Fruit fly (Drosophila melanogaster) whole organism, embryonic: ENCODE results near the gene Pld3.
A peak's percentile ranks its signal among the peaks of the same experiment; 100 is the strongest.

ENCODE experiments used
- Atf6 ChIP-seq: fragments of 200-800 bp; sonication (Bioruptor generic); IDR thresholded peaks from 2 replicates; pipeline ENCODE4 v1.3.6; 2022; ENCODE audit warnings: missing biosample characterization, missing genetic modification characterization
- Bdp1 ChIP-seq: fragments of 200-800 bp; sonication (Bioruptor generic); optimal IDR thresholded peaks from 3 replicates; lab custom pipeline; 2016; ENCODE audit warnings: missing biosample characterization, missing genetic modification characterization
- CG10267 ChIP-seq: fragments of 200-800 bp; sonication (Bioruptor generic); optimal IDR thresholded peaks from 2 replicates; lab custom pipeline; 2018; ENCODE audit warnings: missing biosample characterization, mild to moderate bottlenecking, missing genetic modification characterization, moderate library complexity
- CG10462 ChIP-seq: fragments of 200-800 bp; sonication (Bioruptor generic); optimal IDR thresholded peaks from 2 replicates; lab custom pipeline; 2016; ENCODE audit warnings: missing biosample characterization, missing genetic modification characterization
- CG10565 ChIP-seq: fragments of 200-800 bp; sonication (Bioruptor generic); optimal IDR thresholded peaks from 3 replicates; lab custom pipeline; 2016; ENCODE audit warnings: missing biosample characterization, mild to moderate bottlenecking, missing genetic modification characterization
- CG11247 ChIP-seq: fragments of 200-800 bp; sonication (Bioruptor generic); IDR thresholded peaks from 2 replicates; pipeline ENCODE4 v1.3.6; 2022; ENCODE audit warnings: missing biosample characterization, missing genetic modification characterization
- CG11398 ChIP-seq: fragments of 200-800 bp; sonication (Bioruptor generic); optimal IDR thresholded peaks from 2 replicates; lab custom pipeline; 2016; ENCODE audit warnings: missing biosample characterization, missing genetic modification characterization
- CG12299 ChIP-seq: fragments of 200-800 bp; sonication (Bioruptor generic); optimal IDR thresholded peaks from 2 replicates; lab custom pipeline; 2018; ENCODE audit warnings: missing biosample characterization, mild to moderate bottlenecking, missing genetic modification characterization
- CG13287 ChIP-seq: fragments of 200-800 bp; sonication (Bioruptor generic); IDR thresholded peaks from 2 replicates; pipeline ENCODE4 v1.3.6; 2022; ENCODE audit warnings: missing biosample characterization, missing genetic modification characterization; ENCODE audit not compliant: partially characterized antibody
- CG13775 ChIP-seq: fragments of 200-800 bp; sonication (Bioruptor generic); optimal IDR thresholded peaks from 3 replicates; lab custom pipeline; 2017; ENCODE audit warnings: missing biosample characterization, mild to moderate bottlenecking, missing genetic modification characterization
- CG14050 ChIP-seq: fragments of 200-800 bp; sonication (Bioruptor generic); IDR thresholded peaks from 3 replicates; pipeline ENCODE4 v1.3.6; 2022; ENCODE audit warnings: missing biosample characterization, missing genetic modification characterization
- CG15011 ChIP-seq: fragments of 200-800 bp; sonication (Bioruptor generic); optimal IDR thresholded peaks from 3 replicates; lab custom pipeline; 2018; ENCODE audit warnings: missing biosample characterization, mild to moderate bottlenecking, missing genetic modification characterization
- CG17568 ChIP-seq: fragments of 200-800 bp; sonication (Bioruptor generic); optimal IDR thresholded peaks from 2 replicates; lab custom pipeline; 2018; ENCODE audit warnings: missing biosample characterization, mild to moderate bottlenecking, missing genetic modification characterization, moderate library complexity
- CG18619 ChIP-seq: fragments of 200-800 bp; sonication (Bioruptor generic); optimal IDR thresholded peaks from 3 replicates; lab custom pipeline; 2017; ENCODE audit warnings: missing biosample characterization, mild to moderate bottlenecking, missing genetic modification characterization
- CG2120 ChIP-seq: fragments of 200-800 bp; sonication (Bioruptor generic); optimal IDR thresholded peaks from 3 replicates; lab custom pipeline; 2016; ENCODE audit warnings: missing biosample characterization, missing genetic modification characterization
- CG2129 ChIP-seq: fragments of 200-800 bp; sonication (Bioruptor generic); IDR thresholded peaks from 2 replicates; pipeline ENCODE4 v1.3.6; 2022; ENCODE audit warnings: missing biosample characterization, missing genetic modification characterization; ENCODE audit not compliant: partially characterized antibody
- CG2875 ChIP-seq: fragments of 200-800 bp; sonication (Bioruptor generic); optimal IDR thresholded peaks from 2 replicates; lab custom pipeline; 2017; ENCODE audit warnings: missing biosample characterization, mild to moderate bottlenecking, missing genetic modification characterization, missing genetic modification reagents
- CG30403 ChIP-seq: fragments of 200-800 bp; sonication (Bioruptor generic); optimal IDR thresholded peaks from 3 replicates; lab custom pipeline; 2016; ENCODE audit warnings: missing biosample characterization, missing genetic modification characterization
- CG31441 ChIP-seq: fragments of 200-800 bp; sonication (Bioruptor generic); IDR thresholded peaks from 2 replicates; pipeline ENCODE4 v1.3.6; 2022; ENCODE audit warnings: missing biosample characterization, missing genetic modification characterization
- CG6254 ChIP-seq: fragments of 200-800 bp; sonication (Bioruptor generic); optimal IDR thresholded peaks from 3 replicates; lab custom pipeline; 2017; ENCODE audit warnings: mild to moderate bottlenecking, missing biosample characterization, missing genetic modification reagents, missing genetic modification characterization
- CG7963 ChIP-seq: fragments of 200-800 bp; sonication (Bioruptor generic); IDR thresholded peaks from 3 replicates; pipeline ENCODE4 v1.3.6; 2022; ENCODE audit warnings: missing biosample characterization, missing genetic modification characterization; ENCODE audit not compliant: partially characterized antibody
- CHES-1-like ChIP-seq: fragments of 200-800 bp; sonication (Bioruptor generic); optimal IDR thresholded peaks from 2 replicates; lab custom pipeline; 2016; ENCODE audit warnings: missing biosample characterization, missing genetic modification characterization
- Doc3 ChIP-seq: fragments of 200-800 bp; sonication (Bioruptor generic); IDR thresholded peaks from 3 replicates; pipeline ENCODE4 v1.3.6; 2022; ENCODE audit warnings: missing biosample characterization, missing genetic modification characterization; ENCODE audit not compliant: partially characterized antibody
- E2f2 ChIP-seq: fragments of 200-800 bp; sonication (Bioruptor generic); IDR thresholded peaks from 2 replicates; pipeline ENCODE4 v1.3.6; 2022; ENCODE audit warnings: missing biosample characterization, missing genetic modification characterization
- Hr51 ChIP-seq, 2 experiments: fragments of 200-800 bp; sonication (Bioruptor generic); optimal IDR thresholded peaks; 2 replicates in 1 of 2; 3 replicates in 1 of 2; lab custom pipeline; 2016 to 2018; ENCODE audit warnings: missing biosample characterization in 2 of 2, missing genetic modification characterization in 2 of 2, mild to moderate bottlenecking in 1 of 2, moderate library complexity in 1 of 2
- Max ChIP-seq: fragments of 200-800 bp; sonication (Bioruptor generic); optimal IDR thresholded peaks from 2 replicates; lab custom pipeline; 2016; ENCODE audit warnings: missing biosample characterization, mild to moderate bottlenecking, missing genetic modification characterization
- Mes4 ChIP-seq: fragments of 200-800 bp; sonication (Bioruptor generic); optimal IDR thresholded peaks from 2 replicates; lab custom pipeline; 2016; ENCODE audit warnings: missing biosample characterization, missing genetic modification characterization
- NC2β ChIP-seq: fragments of 200-800 bp; sonication (Bioruptor generic); optimal IDR thresholded peaks from 2 replicates; lab custom pipeline; 2016; ENCODE audit warnings: missing biosample characterization, missing genetic modification characterization
- NFAT ChIP-seq: fragments of 200-800 bp; sonication (Bioruptor generic); IDR thresholded peaks from 2 replicates; pipeline ENCODE4 v1.3.6; 2022; ENCODE audit warnings: missing biosample characterization, missing genetic modification characterization
- Nf-YA ChIP-seq: fragments of 200-800 bp; sonication (Bioruptor generic); IDR thresholded peaks from 2 replicates; pipeline ENCODE4 v1.3.6; 2022; ENCODE audit warnings: missing biosample characterization, missing genetic modification characterization
- Pdp1 ChIP-seq, 2 experiments: fragments of 200-800 bp; sonication (Bioruptor generic); optimal IDR thresholded peaks; 3 replicates each; lab custom pipeline; 2016; ENCODE audit warnings: missing biosample characterization in 2 of 2, missing genetic modification characterization in 2 of 2, mild to moderate bottlenecking in 1 of 2, moderate library complexity in 1 of 2
- Poxn ChIP-seq: fragments of 200-800 bp; sonication (Bioruptor generic); IDR thresholded peaks from 2 replicates; pipeline ENCODE4 v1.3.6; 2022; ENCODE audit warnings: missing biosample characterization, missing genetic modification characterization
- fd3F ChIP-seq: fragments of 200-800 bp; sonication (Bioruptor generic); optimal IDR thresholded peaks from 2 replicates; lab custom pipeline; 2018; ENCODE audit warnings: missing biosample characterization, mild to moderate bottlenecking, missing genetic modification characterization, moderate library complexity
- grn ChIP-seq: fragments of 200-800 bp; sonication (Bioruptor generic); optimal IDR thresholded peaks from 3 replicates; lab custom pipeline; 2017; ENCODE audit warnings: missing biosample characterization, missing genetic modification characterization
- hbn ChIP-seq: fragments of 200-800 bp; sonication (Bioruptor generic); IDR thresholded peaks from 2 replicates; pipeline ENCODE4 v1.3.6; 2022; ENCODE audit warnings: missing biosample characterization, missing genetic modification characterization; ENCODE audit not compliant: partially characterized antibody
- her ChIP-seq: fragments of 200-800 bp; sonication (Bioruptor generic); optimal IDR thresholded peaks from 2 replicates; lab custom pipeline; 2016; ENCODE audit warnings: missing biosample characterization, missing genetic modification characterization
- lab ChIP-seq: fragments of 200-800 bp; sonication (Bioruptor generic); optimal IDR thresholded peaks from 3 replicates; lab custom pipeline; 2017; ENCODE audit warnings: missing biosample characterization, missing genetic modification characterization, mild to moderate bottlenecking, moderate library complexity, missing genetic modification reagents
- lbe ChIP-seq: fragments of 200-800 bp; sonication (Bioruptor generic); optimal IDR thresholded peaks from 2 replicates; lab custom pipeline; 2016; ENCODE audit warnings: missing biosample characterization, mild to moderate bottlenecking, missing genetic modification characterization
- nmo ChIP-seq: fragments of 200-800 bp; sonication (Bioruptor generic); optimal IDR thresholded peaks from 2 replicates; lab custom pipeline; 2018; ENCODE audit warnings: missing biosample characterization, mild to moderate bottlenecking, missing genetic modification characterization, moderate library complexity
- org-1 ChIP-seq: fragments of 200-800 bp; sonication (Bioruptor generic); optimal IDR thresholded peaks from 2 replicates; lab custom pipeline; 2017; ENCODE audit warnings: missing biosample characterization, missing genetic modification characterization
- schlank ChIP-seq: fragments of 200-800 bp; sonication (Bioruptor generic); optimal IDR thresholded peaks from 2 replicates; lab custom pipeline; 2018; ENCODE audit warnings: missing biosample characterization, mild to moderate bottlenecking, missing genetic modification characterization
- sens ChIP-seq: fragments of 200-800 bp; sonication (Bioruptor generic); peaks from one replicate; lab custom pipeline; 2016; ENCODE audit warnings: missing biosample characterization, missing genetic modification characterization
- sima ChIP-seq: fragments of 200-800 bp; sonication (Bioruptor generic); optimal IDR thresholded peaks from 2 replicates; lab custom pipeline; 2016; ENCODE audit warnings: missing biosample characterization, missing genetic modification characterization
- trem ChIP-seq: fragments of 200-800 bp; optimal IDR thresholded peaks from 3 replicates; lab custom pipeline; 2019; ENCODE audit warnings: missing biosample characterization, mild to moderate bottlenecking, missing genetic modification characterization, moderate library complexity
- ttk ChIP-seq: fragments of 200-800 bp; sonication (Bioruptor generic); IDR thresholded peaks from 2 replicates; pipeline ENCODE4 v2.1.2; 2022; ENCODE audit warnings: missing biosample characterization, missing genetic modification characterization
- tx ChIP-seq: fragments of 200-800 bp; sonication (Bioruptor generic); optimal IDR thresholded peaks from 2 replicates; lab custom pipeline; 2016; ENCODE audit warnings: missing biosample characterization, missing genetic modification characterization
- unc-4 ChIP-seq: fragments of 200-800 bp; sonication (Bioruptor generic); IDR thresholded peaks from 2 replicates; pipeline ENCODE4 v1.3.6; 2022; ENCODE audit warnings: missing biosample characterization, missing genetic modification characterization; ENCODE audit not compliant: partially characterized antibody
- wek ChIP-seq: fragments of 200-800 bp; sonication (Bioruptor generic); optimal IDR thresholded peaks from 3 replicates; lab custom pipeline; 2018; ENCODE audit warnings: missing biosample characterization, mild to moderate bottlenecking, missing genetic modification characterization, moderate library complexity
- wor ChIP-seq: fragments of 200-800 bp; sonication (Bioruptor generic); IDR thresholded peaks from 2 replicates; pipeline ENCODE4 v1.3.6; 2022; ENCODE audit warnings: missing biosample characterization, missing genetic modification characterization

The Pld3 gene

dm6 chr2L:21142501-21142849 lies 16.2 kb upstream of the Pld3 start:
- TF ChIP-seq Doc3 (GFP tag; lab: Robert Waterston, UW) (0 out of 3 replicates have a peak, but pooled peaks have one; percentile 8), Max (GFP tag; lab: Kevin White, UChicago) (no peak), tx (GFP tag; lab: Kevin White, UChicago) (no peak), unc-4 (GFP tag; lab: Robert Waterston, UW) (0 out of 2 replicates have a peak, but pooled peaks have one; percentile 1)

dm6 chr2L:21142972-21143385 lies 15.7 kb upstream of the Pld3 start, which contains the start of gene pths:
pths (plus strand) TSS chr2L:21143229.
- TF ChIP-seq Atf6 = no peak
- no peak for TF ChIP-seq ttk (GFP tag; lab: Robert Waterston, UW)
- no peak for TF ChIP-seq lab
- TF ChIP-seq Bdp1 (GFP tag; lab: Kevin White, UChicago) = no peak
- TF ChIP-seq CG18619 (GFP tag; lab: Kevin White, UChicago) = no peak
- TF ChIP-seq CG13775 = peak; percentile 8
- TF ChIP-seq Poxn (GFP tag; lab: Robert Waterston, UW) = no peak
- peak; percentile 65; the same call in 2 of the 3 replicates for TF ChIP-seq CG7963
- TF ChIP-seq NFAT (GFP tag; lab: Robert Waterston, UW) = peak; percentile 54
- TF ChIP-seq CG13287 (GFP tag; lab: Robert Waterston, UW) = peak; percentile 78
- peak; percentile 37; the same call in 1 of the 2 replicates for TF ChIP-seq Nf-YA (GFP tag; lab: Robert Waterston, UW)
- TF ChIP-seq Mes4 = peak; percentile 40
- TF ChIP-seq CG17568 (GFP tag; lab: Kevin White, UChicago) = no peak
- TF ChIP-seq CG15011 = no peak
- TF ChIP-seq NC2β = peak; percentile 60
- TF ChIP-seq CG2129 (GFP tag; lab: Robert Waterston, UW) = peak; percentile 72
- no peak for TF ChIP-seq lbe
- peak; percentile 10; the same call in 1 of the 2 replicates for TF ChIP-seq E2f2 (GFP tag; lab: Robert Waterston, UW)
- no peak for TF ChIP-seq sima (GFP tag; lab: Kevin White, UChicago)
- 0 out of 2 replicates have a peak, but pooled peaks have one; percentile 60 for TF ChIP-seq CG11247 (GFP tag; lab: Robert Waterston, UW)
- TF ChIP-seq CG11398 (GFP tag; lab: Kevin White, UChicago) = no peak
- no peak for TF ChIP-seq CG6254 (GFP tag; lab: Kevin White, UChicago)
- no peak for TF ChIP-seq CG10462 (GFP tag; lab: Kevin White, UChicago)
- no peak for TF ChIP-seq CG14050 (GFP tag; lab: Robert Waterston, UW)
- no peak for TF ChIP-seq CG12299
- TF ChIP-seq CG2875 (GFP tag; lab: Kevin White, UChicago) = no peak
- peak; percentile 65 for TF ChIP-seq CHES-1-like (GFP tag; lab: Kevin White, UChicago)
- TF ChIP-seq grn = peak; percentile 45
- peak; percentile 87 for TF ChIP-seq sens (GFP tag; lab: Kevin White, UChicago)
- TF ChIP-seq wek (GFP tag; lab: Kevin White, UChicago) = no peak
- peak; percentile 61 for TF ChIP-seq trem
- TF ChIP-seq CG30403 (GFP tag; lab: Kevin White, UChicago) = peak; percentile 64
- TF ChIP-seq Pdp1 (GFP tag; optimal IDR thresholded peaks at IDR 0.05; lab: Kevin White, UChicago) = peak; percentile 57 to 62
- no peak for TF ChIP-seq CG31441 (GFP tag; lab: Robert Waterston, UW)
- TF ChIP-seq CG2120 (GFP tag; lab: Kevin White, UChicago) = peak; percentile 72
- peak; percentile 48 for TF ChIP-seq CG10267 (tag; lab: Kevin White, UChicago)
- TF ChIP-seq hbn = peak; percentile 79
- TF ChIP-seq org-1 = no peak
- no peak for TF ChIP-seq wor (GFP tag; lab: Robert Waterston, UW)
- peak; percentile 23 for TF ChIP-seq her (GFP tag; lab: Kevin White, UChicago)
- TF ChIP-seq fd3F (GFP tag; lab: Kevin White, UChicago) = no peak
- TF ChIP-seq nmo (GFP tag; lab: Kevin White, UChicago) = peak; percentile 76
- TF ChIP-seq schlank (tag; lab: Kevin White, UChicago) = no peak
- no peak for TF ChIP-seq CG10565 (GFP tag; lab: Kevin White, UChicago)
- no peak for TF ChIP-seq Hr51 (GFP tag; optimal IDR thresholded peaks at IDR 0.05; lab: Kevin White, UChicago)
